Fruit fly (Drosophila melanogaster) whole organism, pupa: ENCODE data around the gene RtcB.

ENCODE experiments used
- CG13204 ChIP-seq: fragments of 200-800 bp; sonication (Bioruptor generic); optimal IDR thresholded peaks from 2 replicates; lab custom pipeline; 2018; ENCODE audit warnings: missing biosample characterization, mild to moderate bottlenecking, missing genetic modification characterization, moderate library complexity
- CG17806 ChIP-seq: fragments of 200-800 bp; sonication (Bioruptor generic); optimal IDR thresholded peaks from 2 replicates; lab custom pipeline; 2018; ENCODE audit warnings: missing biosample characterization, mild to moderate bottlenecking, missing genetic modification characterization, moderate library complexity
- CG32121 ChIP-seq: fragments of 200-800 bp; sonication (Bioruptor generic); IDR thresholded peaks from 2 replicates; pipeline ENCODE4 v1.3.6; 2022; ENCODE audit warnings: missing biosample characterization, missing genetic modification characterization
- CG8159 ChIP-seq: fragments of 200-800 bp; sonication (Bioruptor generic); optimal IDR thresholded peaks from 3 replicates; lab custom pipeline; 2018; ENCODE audit warnings: missing biosample characterization, mild to moderate bottlenecking, missing genetic modification characterization, moderate library complexity
- CG9948 ChIP-seq: fragments of 200-800 bp; sonication (Bioruptor generic); optimal IDR thresholded peaks from 2 replicates; lab custom pipeline; 2018; ENCODE audit warnings: missing biosample characterization, mild to moderate bottlenecking, missing genetic modification characterization, moderate library complexity
- D1 ChIP-seq: fragments of 200-800 bp; sonication (Bioruptor generic); optimal IDR thresholded peaks from 2 replicates; lab custom pipeline; 2018; ENCODE audit warnings: missing biosample characterization, mild to moderate bottlenecking, missing genetic modification characterization, moderate library complexity
- EcR ChIP-seq: fragments of 200-800 bp; sonication (Bioruptor generic); optimal IDR thresholded peaks from 3 replicates; lab custom pipeline; 2019; ENCODE audit warnings: missing biosample characterization, missing genetic modification characterization, mild to moderate bottlenecking, moderate library complexity, missing genetic modification reagents
- Ets98B ChIP-seq: fragments of 200-800 bp; sonication (Bioruptor generic); IDR thresholded peaks from 2 replicates; pipeline ENCODE4 v1.3.6; 2022; ENCODE audit warnings: missing biosample characterization, missing genetic modification characterization
- Pif1A ChIP-seq: fragments of 200-800 bp; sonication (Bioruptor generic); optimal IDR thresholded peaks from 3 replicates; lab custom pipeline; 2016; ENCODE audit warnings: missing biosample characterization, missing genetic modification characterization
- fd96Ca ChIP-seq: fragments of 200-800 bp; sonication (Bioruptor generic); IDR thresholded peaks from 3 replicates; pipeline ENCODE4 v1.3.6; 2022; ENCODE audit warnings: missing biosample characterization, missing genetic modification characterization

dm6 chr2L:19416602-19417497 lies 13.6 kb upstream of the RtcB start, which contains the start of gene Lectin-galC1:
- TF ChIP-seq Pif1A (GFP tag; lab: Kevin White, UChicago) (peak; percentile 54), D1 (tag; lab: Kevin White, UChicago) (no peak), CG17806 (tag; lab: Kevin White, UChicago) (peak; percentile 4), CG8159 (tag; lab: Kevin White, UChicago) (peak; percentile 2), EcR (no peak), CG32121 (GFP tag; lab: Robert Waterston, UW) (peak; percentile 83), fd96Ca (GFP tag; lab: Robert Waterston, UW) (no peak), CG13204 (GFP tag; lab: Kevin White, UChicago) (no peak), Ets98B (GFP tag; lab: Robert Waterston, UW) (peak; percentile 84), CG9948 (tag; lab: Kevin White, UChicago) (peak; percentile 12)
